Fruit fly (Drosophila melanogaster): Measurements from ENCODE around the gene CG17593.

DNA sequence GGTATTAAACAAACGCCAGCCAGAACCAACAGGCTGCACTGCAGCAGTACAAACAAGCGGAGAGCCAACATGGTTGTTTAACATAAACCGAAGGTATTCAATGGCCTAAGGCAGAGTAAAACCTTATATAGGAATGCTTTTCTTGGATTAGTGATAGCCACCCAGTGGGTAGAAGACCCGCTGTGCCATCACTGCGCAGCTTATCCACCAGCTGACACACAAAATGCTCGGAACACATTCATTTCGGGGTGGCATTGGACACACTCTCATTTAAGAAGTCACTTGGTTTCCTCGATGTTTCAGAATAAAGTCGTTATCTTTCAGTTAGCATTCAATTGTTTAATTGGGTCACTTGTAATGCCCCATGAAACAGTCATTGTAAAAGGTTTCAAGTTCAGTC is 4.7 kb upstream of the CG17593 start, which contains the start of gene CG31954:
- TF ChIP-seq Dll (optimal IDR thresholded peaks at IDR 0.05) (no peak), usp (GFP tag; optimal IDR thresholded peaks at IDR 0.05) (no peak), CG8478 (optimal IDR thresholded peaks at IDR 0.05) (no peak)
